Fruit fly (Drosophila melanogaster) Kc167 (cell line): ENCODE results near the gene eIF4E6.

ENCODE experiments used
- Myc ChIP-seq: fragments of >200 bp; optimal IDR thresholded peaks from 2 replicates; lab custom pipeline; 2017; ENCODE audit warnings: missing external identifiers
- Sin3A ChIP-seq: fragments of >200 bp; optimal IDR thresholded peaks from 2 replicates; lab custom pipeline; 2018; ENCODE audit warnings: missing external identifiers
- h ChIP-seq: fragments of >200 bp; optimal IDR thresholded peaks from 3 replicates; lab custom pipeline; 2018; ENCODE audit warnings: missing external identifiers
- insv ChIP-seq: fragments of >200 bp; optimal IDR thresholded peaks from 3 replicates; lab custom pipeline; 2018; ENCODE audit warnings: missing external identifiers
- psq ChIP-seq: fragments of >200 bp; optimal IDR thresholded peaks from 2 replicates; lab custom pipeline; 2017; ENCODE audit warnings: missing external identifiers
- ttk ChIP-seq: sonication (Bioruptor generic); optimal IDR thresholded peaks from 2 replicates; lab custom pipeline; 2017; ENCODE audit warnings: missing external identifiers

Gene eIF4E6

dm6 chr3R:29040526-29041195, 13.7 kb upstream of the eIF4E6 start:
- TF ChIP-seq h (lab: Kevin White, UChicago): no peak
- TF ChIP-seq psq (lab: Kevin White, UChicago): no peak
- TF ChIP-seq insv: no peak
- TF ChIP-seq Myc (lab: Kevin White, UChicago): no peak
- no peak for TF ChIP-seq Sin3A (lab: Kevin White, UChicago)
- no peak for TF ChIP-seq ttk (lab: Kevin White, UChicago)

DNA sequence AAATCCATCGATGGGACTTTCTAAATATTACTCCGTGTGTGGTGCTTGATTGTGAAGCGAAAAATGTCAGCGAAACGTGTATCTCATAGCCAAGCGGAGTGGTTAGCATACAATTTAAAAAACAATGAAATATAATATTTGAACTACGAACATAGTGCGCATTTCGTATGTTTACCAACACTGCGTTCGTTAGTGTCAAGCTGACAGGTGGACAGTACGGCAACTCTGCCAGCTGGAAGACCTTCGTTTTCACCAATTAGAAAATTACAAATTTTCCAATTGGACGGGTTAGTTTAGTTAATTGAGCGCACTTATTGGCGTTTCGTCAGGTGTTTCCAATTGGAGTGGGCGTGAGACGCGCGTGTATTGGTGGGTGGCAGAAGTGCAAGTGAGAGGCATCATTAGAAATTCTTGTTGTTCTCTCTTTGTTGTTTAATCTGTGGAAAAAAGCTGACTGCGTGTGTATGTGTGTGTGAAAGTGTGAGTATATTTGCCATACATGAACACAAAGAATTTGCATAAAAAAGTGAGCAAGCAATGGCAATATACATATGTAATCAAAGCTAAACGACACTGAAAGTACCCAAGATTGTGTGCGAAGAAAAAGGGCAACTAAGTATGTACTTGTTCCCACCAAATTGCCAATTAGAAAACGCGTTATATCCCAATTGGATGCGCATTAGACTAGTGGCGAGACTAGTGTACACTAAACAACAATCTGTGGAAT, 12.9 kb upstream of the eIF4E6 start:
- no peak for TF ChIP-seq Sin3A (lab: Kevin White, UChicago)
- TF ChIP-seq psq (lab: Kevin White, UChicago): no peak

- TF ChIP-seq insv (peak; percentile 69), h (lab: Kevin White, UChicago) (no peak), ttk (lab: Kevin White, UChicago) (no peak), Sin3A (lab: Kevin White, UChicago) (no peak), Myc (lab: Kevin White, UChicago) (no peak), psq (lab: Kevin White, UChicago) (no peak)
Measured at dm6 chr3R:29038960-29039581, 12.1 kb upstream of the eIF4E6 start, which contains the start of the genes Slu7 and Pkc98E. Slu7 (minus strand) TSS chr3R:29039071. Pkc98E (plus strand) TSS chr3R:29039156.

- TF ChIP-seq h (lab: Kevin White, UChicago) (no peak), insv (no peak), ttk (lab: Kevin White, UChicago) (no peak), psq (lab: Kevin White, UChicago) (no peak), Sin3A (lab: Kevin White, UChicago) (no peak), Myc (lab: Kevin White, UChicago) (no peak)
Measured at dm6 chr3R:29033909-29034629, 7.1 kb upstream of the eIF4E6 start, which contains the start of the genes beta4GalNAcTB and Cpsf100. beta4GalNAcTB (minus strand) TSS chr3R:29034008. Cpsf100 (plus strand) TSS chr3R:29034573.

dm6 chr3R:29032542-29032941, 5.6 kb upstream of the eIF4E6 start, which contains the start of gene Ssl2:
Ssl2 (minus strand) TSS chr3R:29032642.
- TF ChIP-seq Sin3A (lab: Kevin White, UChicago): no peak
- TF ChIP-seq h (lab: Kevin White, UChicago): no peak
- no peak for TF ChIP-seq ttk (lab: Kevin White, UChicago)
- TF ChIP-seq Myc (lab: Kevin White, UChicago): no peak
- TF ChIP-seq psq (lab: Kevin White, UChicago): no peak
- no peak for TF ChIP-seq insv

DNA sequence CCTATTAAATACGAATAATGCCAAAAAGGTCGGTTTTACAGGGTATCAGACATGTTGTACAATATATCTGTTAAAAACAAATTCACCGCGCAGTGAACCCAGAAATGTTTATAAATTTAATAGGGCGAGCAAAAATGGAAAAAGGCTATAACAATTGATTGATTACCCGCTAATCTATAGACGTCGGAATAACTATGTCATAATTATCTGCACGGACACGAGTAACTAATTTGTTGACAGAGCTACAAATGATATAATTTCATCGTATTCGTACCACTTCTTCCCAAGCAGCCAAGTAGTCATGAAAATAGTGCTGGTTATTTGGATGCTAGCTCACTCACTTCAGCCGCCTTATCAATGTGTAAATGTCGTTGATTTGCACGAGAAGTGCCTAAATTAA, 2.3 kb downstream of the eIF4E6 start, which contains the start of gene CG14518:
Gene CG14518 (plus strand): TSS at position 301 of the 400 bp plus-strand sequence.
- TF ChIP-seq Sin3A (lab: Kevin White, UChicago) (no peak), psq (lab: Kevin White, UChicago) (no peak), insv (no peak), Myc (lab: Kevin White, UChicago) (no peak), ttk (lab: Kevin White, UChicago) (no peak)

DNA sequence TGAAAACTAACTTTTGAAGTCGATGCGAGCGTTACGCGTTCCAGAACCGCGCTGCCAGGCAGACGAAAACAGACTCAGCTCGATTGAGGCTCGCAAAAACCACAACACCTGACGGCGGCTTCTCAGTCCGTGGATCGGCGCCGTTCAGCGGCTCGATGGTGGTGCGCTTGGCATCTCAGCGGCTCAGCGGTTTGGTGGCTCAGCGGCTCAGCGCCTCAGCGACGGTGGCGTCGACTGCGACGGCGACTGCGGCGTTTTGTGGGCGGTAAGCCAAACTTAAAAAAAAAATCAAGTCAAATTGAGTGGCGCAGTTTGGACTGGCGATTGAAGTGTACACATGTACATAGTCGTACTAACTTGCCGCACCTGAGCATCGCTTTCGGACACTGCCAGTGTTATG, 6.6 kb downstream of the eIF4E6 start, which contains the start of gene wat:
Gene wat (minus strand): TSS at position 41 of the 400 bp plus-strand sequence.
- no peak for TF ChIP-seq Myc (lab: Kevin White, UChicago)
- no peak for TF ChIP-seq insv
- TF ChIP-seq Sin3A (lab: Kevin White, UChicago): no peak
- TF ChIP-seq h (lab: Kevin White, UChicago): no peak
- no peak for TF ChIP-seq psq (lab: Kevin White, UChicago)
- no peak for TF ChIP-seq ttk (lab: Kevin White, UChicago)

dm6 chr3R:29011144-29011543, 15.8 kb downstream of the eIF4E6 start:
- TF ChIP-seq Sin3A (lab: Kevin White, UChicago) (no peak), h (lab: Kevin White, UChicago) (no peak), Myc (lab: Kevin White, UChicago) (no peak), psq (lab: Kevin White, UChicago) (no peak), insv (no peak)

- TF ChIP-seq ttk (lab: Kevin White, UChicago): no peak
- TF ChIP-seq insv: no peak
- TF ChIP-seq Sin3A (lab: Kevin White, UChicago): no peak
- TF ChIP-seq h (lab: Kevin White, UChicago): no peak
- no peak for TF ChIP-seq psq (lab: Kevin White, UChicago)
- TF ChIP-seq Myc (lab: Kevin White, UChicago): no peak
Measured at dm6 chr3R:29005622-29006018, 21.4 kb downstream of the eIF4E6 start.

- TF ChIP-seq insv: no peak
- TF ChIP-seq Sin3A (lab: Kevin White, UChicago): no peak
- TF ChIP-seq Myc (lab: Kevin White, UChicago): no peak
- no peak for TF ChIP-seq psq (lab: Kevin White, UChicago)
- no peak for TF ChIP-seq h (lab: Kevin White, UChicago)
- TF ChIP-seq ttk (lab: Kevin White, UChicago): no peak
Measured at dm6 chr3R:29004884-29005621, 21.9 kb downstream of the eIF4E6 start.
